Fruit fly (Drosophila melanogaster) whole organism, adult: ENCODE measurements around the gene Cfp1.

Source experiments
- CG11617 ChIP-seq: fragments of 200-800 bp; sonication (Bioruptor generic); optimal IDR thresholded peaks from 2 replicates; lab custom pipeline; 2017; ENCODE audit warnings: mild to moderate bottlenecking, missing biosample characterization, missing genetic modification reagents, missing genetic modification characterization
- CG12768 ChIP-seq: fragments of 200-800 bp; sonication (Bioruptor generic); optimal IDR thresholded peaks from 2 replicates; lab custom pipeline; 2017; ENCODE audit warnings: missing biosample characterization, missing genetic modification characterization, mild to moderate bottlenecking, moderate library complexity, missing genetic modification reagents
- CG14711 ChIP-seq: fragments of 200-800 bp; sonication (Bioruptor generic); optimal IDR thresholded peaks from 2 replicates; lab custom pipeline; 2018; ENCODE audit warnings: missing biosample characterization, mild to moderate bottlenecking, missing genetic modification characterization, moderate library complexity
- CG1620 ChIP-seq: fragments of 200-800 bp; sonication (Bioruptor generic); optimal IDR thresholded peaks from 2 replicates; lab custom pipeline; 2016; ENCODE audit warnings: missing biosample characterization, missing genetic modification characterization
- CG33017 ChIP-seq: fragments of 200-800 bp; sonication (Bioruptor generic); optimal IDR thresholded peaks from 2 replicates; lab custom pipeline; 2018; ENCODE audit warnings: missing biosample characterization, mild to moderate bottlenecking, missing genetic modification characterization, moderate library complexity
- CG5204 ChIP-seq: fragments of 200-800 bp; sonication (Bioruptor generic); optimal IDR thresholded peaks from 2 replicates; lab custom pipeline; 2016; ENCODE audit warnings: missing biosample characterization, missing genetic modification characterization
- CG7045 ChIP-seq: fragments of 200-800 bp; sonication (Bioruptor generic); optimal IDR thresholded peaks from 2 replicates; lab custom pipeline; 2017; ENCODE audit warnings: missing biosample characterization, mild to moderate bottlenecking, missing genetic modification characterization
- CG7101 ChIP-seq: fragments of 200-800 bp; sonication (Bioruptor generic); optimal IDR thresholded peaks from 2 replicates; lab custom pipeline; 2018; ENCODE audit warnings: missing biosample characterization, mild to moderate bottlenecking, missing genetic modification characterization, moderate library complexity
- Clk ChIP-seq: fragments of 200-800 bp; sonication (Bioruptor generic); optimal IDR thresholded peaks from 2 replicates; lab custom pipeline; 2017; ENCODE audit warnings: missing biosample characterization, missing genetic modification characterization
- Crg-1 ChIP-seq: fragments of 200-800 bp; sonication (Bioruptor generic); optimal IDR thresholded peaks from 2 replicates; lab custom pipeline; 2016; ENCODE audit warnings: missing biosample characterization, missing genetic modification characterization
- Hr96 ChIP-seq: fragments of 200-800 bp; sonication (Bioruptor generic); optimal IDR thresholded peaks from 2 replicates; lab custom pipeline; 2016; ENCODE audit warnings: missing biosample characterization, missing genetic modification characterization
- Mnt ChIP-seq: fragments of 200-800 bp; sonication (Bioruptor generic); optimal IDR thresholded peaks from 2 replicates; lab custom pipeline; 2016; ENCODE audit warnings: missing biosample characterization, mild to moderate bottlenecking, missing genetic modification characterization
- bab1 ChIP-seq: fragments of 200-800 bp; sonication (Bioruptor generic); optimal IDR thresholded peaks from 3 replicates; lab custom pipeline; 2019; ENCODE audit warnings: missing biosample characterization, mild to moderate bottlenecking, missing genetic modification characterization, moderate library complexity
- cic ChIP-seq: fragments of 200-800 bp; sonication (Bioruptor generic); optimal IDR thresholded peaks from 2 replicates; lab custom pipeline; 2017; ENCODE audit warnings: missing biosample characterization, mild to moderate bottlenecking, missing genetic modification characterization, moderate library complexity
- cnc ChIP-seq, 2 experiments: fragments of >200 bp; optimal IDR thresholded peaks; 2 replicates each; lab custom pipeline; 2017
- kay ChIP-seq: fragments of 200-800 bp; sonication (Bioruptor generic); peaks from one replicate; lab custom pipeline; 2016; ENCODE audit warnings: missing biosample characterization, missing genetic modification characterization, borderline replicate concordance
- ovo ChIP-seq: fragments of 200-800 bp; sonication (Bioruptor generic); optimal IDR thresholded peaks from 2 replicates; lab custom pipeline; 2016; ENCODE audit warnings: missing biosample characterization, missing genetic modification characterization
- pad ChIP-seq: fragments of 200-800 bp; sonication (Bioruptor generic); optimal IDR thresholded peaks from 3 replicates; lab custom pipeline; 2017; ENCODE audit warnings: missing biosample characterization, missing genetic modification characterization, mild to moderate bottlenecking, moderate library complexity, missing genetic modification reagents
- tj ChIP-seq: fragments of 200-800 bp; sonication (Bioruptor generic); optimal IDR thresholded peaks from 3 replicates; lab custom pipeline; 2017; ENCODE audit warnings: missing biosample characterization, mild to moderate bottlenecking, missing genetic modification characterization, moderate library complexity
- toe ChIP-seq: fragments of 200-800 bp; sonication (Bioruptor generic); optimal IDR thresholded peaks from 2 replicates; lab custom pipeline; 2016; ENCODE audit warnings: missing biosample characterization, missing genetic modification characterization

The Cfp1 gene

dm6 chrX:9272830-9273507 is at the start of gene Cfp1, which contains the start of gene Aladin:
Gene Cfp1 (minus strand): TSS chrX:9272960.
Gene Aladin (plus strand): TSS chrX:9273413.
- TF ChIP-seq pad (GFP tag; lab: Kevin White, UChicago) (no peak), CG11617 (GFP tag; lab: Kevin White, UChicago) (no peak), kay (GFP tag; lab: Kevin White, UChicago) (no peak), CG7045 (GFP tag; lab: Kevin White, UChicago) (no peak), CG33017 (no peak), ovo (GFP tag; lab: Kevin White, UChicago) (no peak), CG12768 (GFP tag; lab: Kevin White, UChicago) (no peak), cnc (optimal IDR thresholded peaks at IDR 0.05; lab: Kevin White, UChicago) (no peak), cic (no peak), Mnt (GFP tag; lab: Kevin White, UChicago) (no peak), toe (GFP tag; lab: Kevin White, UChicago) (no peak), bab1 (no peak), CG5204 (GFP tag; lab: Kevin White, UChicago) (no peak), Crg-1 (GFP tag; lab: Kevin White, UChicago) (no peak), Hr96 (GFP tag; lab: Kevin White, UChicago) (no peak), CG7101 (tag; lab: Kevin White, UChicago) (no peak), Clk (GFP tag; lab: Kevin White, UChicago) (no peak), tj (GFP tag; lab: Kevin White, UChicago) (no peak), CG14711 (tag; lab: Kevin White, UChicago) (no peak), CG1620 (GFP tag; lab: Kevin White, UChicago) (no peak)

DNA sequence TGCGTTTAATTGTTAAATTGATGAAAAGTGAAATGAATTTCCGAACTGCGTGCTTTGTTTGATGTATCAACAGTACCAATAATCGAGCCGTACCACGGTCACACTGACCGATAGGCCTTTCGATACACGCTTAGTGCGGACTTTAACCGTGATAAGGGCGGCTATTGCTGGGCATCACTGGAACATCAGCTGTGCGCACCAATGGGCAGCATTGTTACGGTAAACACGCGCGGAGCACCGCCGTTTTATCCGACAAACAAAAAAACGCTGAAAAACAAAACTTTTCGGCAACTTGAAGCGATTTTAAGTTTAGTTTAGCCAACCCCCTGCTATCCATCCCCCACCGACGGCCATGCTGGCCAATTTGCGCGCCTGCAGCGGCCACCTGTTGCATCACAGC is 46.4 kb upstream of the Cfp1 start, which contains the start of the genes c12.1 and c12.2:
c12.1 (minus strand) TSS at position 84 of the 400 bp plus-strand sequence.
c12.2 (plus strand) TSS at position 220 of the 400 bp plus-strand sequence.
- TF ChIP-seq Hr96 (GFP tag; lab: Kevin White, UChicago) (no peak), ovo (GFP tag; lab: Kevin White, UChicago) (no peak), CG11617 (GFP tag; lab: Kevin White, UChicago) (no peak), CG14711 (tag; lab: Kevin White, UChicago) (no peak), CG1620 (GFP tag; lab: Kevin White, UChicago) (peak; percentile 17), bab1 (peak; percentile 52), CG12768 (GFP tag; lab: Kevin White, UChicago) (no peak), Mnt (GFP tag; lab: Kevin White, UChicago) (peak; percentile 89), cnc (optimal IDR thresholded peaks at IDR 0.05; lab: Kevin White, UChicago) (no peak), cic (no peak), kay (GFP tag; lab: Kevin White, UChicago) (no peak), tj (GFP tag; lab: Kevin White, UChicago) (peak; percentile 21), pad (GFP tag; lab: Kevin White, UChicago) (no peak), Crg-1 (GFP tag; lab: Kevin White, UChicago) (no peak), CG5204 (GFP tag; lab: Kevin White, UChicago) (no peak), toe (GFP tag; lab: Kevin White, UChicago) (no peak), CG33017 (no peak), CG7101 (tag; lab: Kevin White, UChicago) (no peak), CG7045 (GFP tag; lab: Kevin White, UChicago) (no peak), Clk (GFP tag; lab: Kevin White, UChicago) (no peak)

DNA sequence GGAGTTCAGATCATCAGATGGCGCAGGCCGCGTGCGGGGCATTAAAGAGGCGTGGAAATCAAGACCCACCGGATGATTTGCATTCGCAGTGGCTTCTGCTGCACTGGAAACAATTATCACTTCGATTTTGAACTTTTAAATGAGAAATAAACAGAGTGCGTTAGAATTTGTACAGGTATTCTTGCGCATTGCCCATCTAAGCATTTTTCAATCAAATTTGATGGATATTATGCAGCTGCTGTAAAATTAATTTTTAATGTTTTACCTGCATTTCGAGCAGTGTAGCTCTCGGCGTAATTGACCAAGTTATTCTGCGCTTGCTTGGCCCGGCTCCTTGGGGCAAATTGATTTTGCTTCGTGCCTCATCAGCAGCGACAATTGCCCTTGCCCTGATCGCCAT is 44.3 kb upstream of the Cfp1 start:
- TF ChIP-seq CG5204 (GFP tag; lab: Kevin White, UChicago) (no peak), CG7101 (tag; lab: Kevin White, UChicago) (no peak), CG1620 (GFP tag; lab: Kevin White, UChicago) (no peak), CG11617 (GFP tag; lab: Kevin White, UChicago) (no peak), cic (no peak), CG33017 (no peak), cnc (optimal IDR thresholded peaks at IDR 0.05; lab: Kevin White, UChicago) (no peak), toe (GFP tag; lab: Kevin White, UChicago) (no peak), Crg-1 (GFP tag; lab: Kevin White, UChicago) (no peak), CG7045 (GFP tag; lab: Kevin White, UChicago) (no peak), ovo (GFP tag; lab: Kevin White, UChicago) (no peak), Mnt (GFP tag; lab: Kevin White, UChicago) (no peak)

DNA sequence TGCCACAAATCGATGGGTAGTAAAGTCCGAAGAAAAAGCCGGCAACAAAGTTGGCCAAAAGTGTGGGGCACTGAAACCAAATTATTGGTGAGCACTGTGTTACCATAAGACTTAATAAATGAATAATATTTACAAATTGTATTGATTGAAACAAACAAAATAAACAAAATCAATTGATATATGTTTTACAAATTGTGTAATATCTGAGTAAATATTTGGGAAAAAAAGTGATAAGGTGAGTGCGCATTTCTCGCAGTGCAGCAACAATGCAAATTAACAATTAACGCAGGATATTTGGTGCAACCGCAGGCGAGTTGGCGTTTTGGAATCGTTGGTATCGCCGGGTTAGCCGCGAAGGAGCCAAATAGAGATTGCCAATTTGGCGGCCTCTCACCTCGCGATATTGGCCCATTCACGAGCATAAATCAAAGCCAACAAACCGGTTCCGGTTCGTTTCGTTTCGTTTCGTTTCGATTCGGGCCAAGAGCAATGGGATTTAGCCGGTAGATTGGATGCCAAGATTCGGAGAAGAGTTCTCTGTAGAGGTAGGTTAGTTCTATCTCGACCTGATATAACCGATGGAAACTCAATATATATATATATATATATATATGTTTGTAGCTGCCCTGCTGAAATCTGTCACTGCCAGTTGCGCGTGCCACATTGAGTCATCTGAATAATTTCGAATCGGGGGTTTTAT is 37.3 kb upstream of the Cfp1 start:
- no peak for TF ChIP-seq CG1620 (GFP tag; lab: Kevin White, UChicago)
- no peak for TF ChIP-seq pad (GFP tag; lab: Kevin White, UChicago)
- TF ChIP-seq tj (GFP tag; lab: Kevin White, UChicago) = no peak
- no peak for TF ChIP-seq cic
- TF ChIP-seq CG7045 (GFP tag; lab: Kevin White, UChicago) = no peak
- no peak for TF ChIP-seq CG14711 (tag; lab: Kevin White, UChicago)
- no peak for TF ChIP-seq CG12768 (GFP tag; lab: Kevin White, UChicago)
- no peak for TF ChIP-seq CG33017
- TF ChIP-seq bab1 = no peak
- TF ChIP-seq ovo (GFP tag; lab: Kevin White, UChicago) = no peak
- no peak for TF ChIP-seq CG5204 (GFP tag; lab: Kevin White, UChicago)
- no peak for TF ChIP-seq Mnt (GFP tag; lab: Kevin White, UChicago)

DNA sequence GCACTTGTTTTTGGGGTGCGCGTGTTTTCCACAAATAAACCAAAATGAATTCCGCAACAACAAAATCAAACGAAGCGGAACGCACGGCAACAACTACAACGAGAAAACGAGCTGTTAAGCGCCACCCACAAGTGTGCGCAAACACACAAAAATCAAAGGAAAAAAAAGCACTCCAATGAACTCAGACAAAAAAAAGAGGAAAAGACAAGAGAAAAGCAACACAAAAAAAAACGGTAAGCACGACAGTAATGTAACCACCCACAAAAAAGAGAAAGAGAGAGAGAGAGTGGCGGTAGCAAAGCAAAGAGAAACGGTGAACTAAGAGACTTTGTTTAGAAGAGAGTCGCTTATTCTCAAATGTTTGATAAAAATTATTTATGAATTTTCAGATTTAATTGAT is 33.0 kb upstream of the Cfp1 start:
- TF ChIP-seq CG7101 (tag; lab: Kevin White, UChicago) = no peak
- no peak for TF ChIP-seq CG5204 (GFP tag; lab: Kevin White, UChicago)
- no peak for TF ChIP-seq CG33017
- no peak for TF ChIP-seq CG12768 (GFP tag; lab: Kevin White, UChicago)
- TF ChIP-seq pad (GFP tag; lab: Kevin White, UChicago) = no peak
